Worm (Caenorhabditis elegans) whole organism, early embryonic: Measurements from ENCODE around the gene srlf-22.

Source experiments
- hnd-1 ChIP-seq: sonication (generic microtip); optimal IDR thresholded peaks from 2 replicates; lab custom pipeline; 2016; ENCODE audit warnings: missing genetic modification characterization, missing compliant biosample characterization
- tbx-37 ChIP-seq: fragments of 200-800 bp; sonication (Bioruptor generic); conservative IDR thresholded peaks from 2 replicates; pipeline ENCODE4 v1.3.6; 2022; ENCODE audit warnings: missing genetic modification reagents, missing genetic modification characterization, missing compliant biosample characterization

ce11 chrV:871029-871428, 19.9 kb upstream of the srlf-22 start, which contains the start of gene T02B11.4:
- TF ChIP-seq tbx-37 (GFP tag; lab: Robert Waterston, UW), result no peak
- no peak for TF ChIP-seq hnd-1
